Worm (Caenorhabditis elegans) whole organism, late embryonic: ENCODE results near the gene F26F12.3.

Source experiments
- C38D4.7 ChIP-seq: fragments of 200-800 bp; sonication (Bioruptor generic); optimal IDR thresholded peaks from 2 replicates; lab custom pipeline; 2018; ENCODE audit warnings: mild to moderate bottlenecking, missing genetic modification characterization, moderate library complexity, missing compliant biosample characterization
- F13H6.1 ChIP-seq: sonication (generic microtip); optimal IDR thresholded peaks from 2 replicates; lab custom pipeline; 2016; ENCODE audit warnings: missing genetic modification characterization, missing compliant biosample characterization
- T23F11.4 ChIP-seq: fragments of 200-800 bp; sonication (Bioruptor generic); optimal IDR thresholded peaks from 2 replicates; lab custom pipeline; 2018; ENCODE audit warnings: mild to moderate bottlenecking, missing genetic modification characterization, missing compliant biosample characterization
- ama-1 ChIP-seq: fragments of 150-350 bp; optimal IDR thresholded peaks from 2 replicates; lab custom pipeline; 2014
- ceh-14 ChIP-seq: sonication (generic microtip); optimal IDR thresholded peaks from 2 replicates; lab custom pipeline; 2016; ENCODE audit warnings: missing genotype, missing genetic modification characterization, missing compliant biosample characterization
- ceh-2 ChIP-seq: sonication (generic microtip); optimal IDR thresholded peaks from 2 replicates; lab custom pipeline; 2016; ENCODE audit warnings: missing genotype, missing genetic modification characterization, missing compliant biosample characterization
- ceh-22 ChIP-seq: sonication (generic microtip); optimal IDR thresholded peaks from 2 replicates; lab custom pipeline; 2017; ENCODE audit warnings: missing biosample characterization, missing genetic modification characterization
- ceh-24 ChIP-seq: sonication (generic microtip); optimal IDR thresholded peaks from 2 replicates; lab custom pipeline; 2016; ENCODE audit warnings: mild to moderate bottlenecking, missing genetic modification characterization, missing compliant biosample characterization
- ceh-30 ChIP-seq: fragments of 150-350 bp; optimal IDR thresholded peaks from 2 replicates; lab custom pipeline; 2014; ENCODE audit warnings: missing biosample characterization, missing genetic modification characterization
- ceh-31 ChIP-seq: sonication (generic microtip); optimal IDR thresholded peaks from 2 replicates; lab custom pipeline; 2016; ENCODE audit warnings: missing genetic modification characterization, missing compliant biosample characterization
- ceh-34 ChIP-seq: sonication (generic microtip); optimal IDR thresholded peaks from 2 replicates; lab custom pipeline; 2016; ENCODE audit warnings: mild to moderate bottlenecking, missing genetic modification characterization, missing compliant biosample characterization
- ceh-9 ChIP-seq: sonication (generic microtip); optimal IDR thresholded peaks from 2 replicates; lab custom pipeline; 2016; ENCODE audit warnings: mild to moderate bottlenecking, missing genetic modification characterization, inconsistent platforms, missing compliant biosample characterization
- dmd-4 ChIP-seq: sonication (generic microtip); optimal IDR thresholded peaks from 2 replicates; lab custom pipeline; 2016; ENCODE audit warnings: borderline replicate concordance, missing genetic modification characterization, missing compliant biosample characterization
- elt-2 ChIP-seq: sonication (generic microtip); optimal IDR thresholded peaks from 2 replicates; lab custom pipeline; 2016; ENCODE audit warnings: missing genetic modification reagents, missing genetic modification characterization, missing compliant biosample characterization
- ets-4 ChIP-seq: sonication (generic microtip); optimal IDR thresholded peaks from 2 replicates; lab custom pipeline; 2016; ENCODE audit warnings: missing genetic modification characterization, missing compliant biosample characterization
- eyg-1 ChIP-seq: sonication (generic microtip); optimal IDR thresholded peaks from 2 replicates; lab custom pipeline; 2016; ENCODE audit warnings: missing genotype, missing genetic modification characterization, missing compliant biosample characterization
- fax-1 ChIP-seq: sonication (generic microtip); optimal IDR thresholded peaks from 2 replicates; lab custom pipeline; 2016; ENCODE audit warnings: missing genotype, missing genetic modification characterization, missing compliant biosample characterization
- fkh-6 ChIP-seq: sonication (generic microtip); optimal IDR thresholded peaks from 2 replicates; lab custom pipeline; 2016; ENCODE audit warnings: missing genetic modification characterization, missing compliant biosample characterization
- hlh-30 ChIP-seq: sonication (generic microtip); optimal IDR thresholded peaks from 2 replicates; lab custom pipeline; 2017; ENCODE audit warnings: antibody characterized with exemption, missing genetic modification characterization, missing compliant biosample characterization; ENCODE audit not compliant: insufficient read depth
- hlh-6 ChIP-seq: sonication (generic microtip); optimal IDR thresholded peaks from 2 replicates; lab custom pipeline; 2016; ENCODE audit warnings: missing genotype, missing genetic modification characterization, missing compliant biosample characterization
- lin-11 ChIP-seq: fragments of 200-800 bp; sonication (Bioruptor generic); optimal IDR thresholded peaks from 2 replicates; lab custom pipeline; 2018; ENCODE audit warnings: mild to moderate bottlenecking, missing genetic modification characterization, missing compliant biosample characterization
- madf-2 ChIP-seq: sonication (generic microtip); optimal IDR thresholded peaks from 2 replicates; lab custom pipeline; 2017; ENCODE audit warnings: missing genetic modification characterization, missing compliant biosample characterization
- nfya-1 ChIP-seq: sonication (generic microtip); optimal IDR thresholded peaks from 2 replicates; lab custom pipeline; 2017; ENCODE audit warnings: missing genetic modification characterization, mild to moderate bottlenecking, missing compliant biosample characterization, antibody characterized with exemption, moderate library complexity
- nhr-11 ChIP-seq: fragments of 150-350 bp; optimal IDR thresholded peaks from 2 replicates; lab custom pipeline; 2014; ENCODE audit warnings: missing biosample characterization, missing genetic modification characterization
- nhr-232 ChIP-seq: sonication (generic microtip); optimal IDR thresholded peaks from 2 replicates; lab custom pipeline; 2016; ENCODE audit warnings: missing genetic modification characterization, missing compliant biosample characterization
- odd-2 ChIP-seq: sonication (generic microtip); optimal IDR thresholded peaks from 2 replicates; lab custom pipeline; 2017; ENCODE audit warnings: antibody characterized with exemption, mild to moderate bottlenecking, missing genetic modification characterization, missing compliant biosample characterization
- pha-2 ChIP-seq: sonication (generic microtip); optimal IDR thresholded peaks from 2 replicates; lab custom pipeline; 2017; ENCODE audit warnings: mild to moderate bottlenecking, missing genetic modification characterization, missing compliant biosample characterization
- rnt-1 ChIP-seq: sonication (generic microtip); optimal IDR thresholded peaks from 2 replicates; lab custom pipeline; 2016; ENCODE audit warnings: missing genetic modification characterization, missing compliant biosample characterization
- sox-2 ChIP-seq: fragments of 200-800 bp; sonication (Bioruptor generic); IDR thresholded peaks from 2 replicates; pipeline ENCODE4 v1.3.6; 2022; ENCODE audit warnings: missing genetic modification reagents, missing genetic modification characterization, missing compliant biosample characterization
- sox-4 ChIP-seq: sonication (generic microtip); optimal IDR thresholded peaks from 2 replicates; lab custom pipeline; 2017; ENCODE audit warnings: mild to moderate bottlenecking, missing genetic modification characterization, inconsistent platforms, missing compliant biosample characterization
- tbx-2 ChIP-seq: sonication (generic microtip); optimal IDR thresholded peaks from 2 replicates; lab custom pipeline; 2016; ENCODE audit warnings: missing genetic modification characterization, missing compliant biosample characterization
- tbx-7 ChIP-seq: sonication (generic microtip); optimal IDR thresholded peaks from 2 replicates; lab custom pipeline; 2016; ENCODE audit warnings: missing genotype, missing genetic modification characterization, missing compliant biosample characterization
- ttx-3 ChIP-seq: sonication (generic microtip); optimal IDR thresholded peaks from 2 replicates; lab custom pipeline; 2016; ENCODE audit warnings: missing genetic modification reagents, missing genetic modification characterization, missing compliant biosample characterization
- unc-3 ChIP-seq, 2 experiments: fragments of 200-800 bp in 1 of 2; sonication (Bioruptor generic) in 1 of 2; sonication (generic microtip) in 1 of 2; conservative IDR thresholded peaks in 1 of 2; optimal IDR thresholded peaks in 1 of 2; 2 replicates each; pipeline versions ENCODE4 v1.3.6 to Lab custom; 2016 to 2022; ENCODE audit warnings: missing compliant biosample characterization in 2 of 2, missing genetic modification characterization in 2 of 2, missing genetic modification reagents in 1 of 2
- zip-5 ChIP-seq: sonication (generic microtip); optimal IDR thresholded peaks from 2 replicates; lab custom pipeline; 2016; ENCODE audit warnings: missing genetic modification characterization, missing compliant biosample characterization
- ztf-16 ChIP-seq: sonication (generic microtip); optimal IDR thresholded peaks from 2 replicates; lab custom pipeline; 2017; ENCODE audit warnings: missing genetic modification characterization, missing compliant biosample characterization

The F26F12.3 gene

ce11 chrV:5880064-5880463, 34.5 kb upstream of the F26F12.3 start, which contains the start of gene C02G6.3:
Gene C02G6.3, plus strand, starts transcription at chrV:5880364.
- TF ChIP-seq ceh-24 (tag; lab: Kevin White, UChicago): no peak
- no peak for TF ChIP-seq unc-3 (GFP tag; conservative IDR thresholded peaks at IDR 0.05; lab: Robert Waterston, UW)
- TF ChIP-seq unc-3 (tag; optimal IDR thresholded peaks at IDR 0.05; lab: Kevin White, UChicago): no peak
- no peak for TF ChIP-seq F13H6.1
- TF ChIP-seq hlh-6 (tag; lab: Kevin White, UChicago): no peak
- TF ChIP-seq pha-2 (tag; lab: Kevin White, UChicago): no peak
- TF ChIP-seq ceh-31 (tag; lab: Kevin White, UChicago): no peak
- no peak for TF ChIP-seq T23F11.4 (GFP tag; lab: Kevin White, UChicago)
- no peak for TF ChIP-seq lin-11
- TF ChIP-seq madf-2 (tag; lab: Kevin White, UChicago): no peak

- no peak for TF ChIP-seq ceh-14 (tag; lab: Kevin White, UChicago)
- no peak for TF ChIP-seq ama-1 (lab: Kevin White, UChicago)
- no peak for TF ChIP-seq fkh-6 (tag; lab: Kevin White, UChicago)
- no peak for TF ChIP-seq rnt-1
- no peak for TF ChIP-seq zip-5
- TF ChIP-seq hlh-6 (tag; lab: Kevin White, UChicago): no peak
Observed at ce11 chrV:5876966-5877365, 31.4 kb upstream of the F26F12.3 start.

DNA sequence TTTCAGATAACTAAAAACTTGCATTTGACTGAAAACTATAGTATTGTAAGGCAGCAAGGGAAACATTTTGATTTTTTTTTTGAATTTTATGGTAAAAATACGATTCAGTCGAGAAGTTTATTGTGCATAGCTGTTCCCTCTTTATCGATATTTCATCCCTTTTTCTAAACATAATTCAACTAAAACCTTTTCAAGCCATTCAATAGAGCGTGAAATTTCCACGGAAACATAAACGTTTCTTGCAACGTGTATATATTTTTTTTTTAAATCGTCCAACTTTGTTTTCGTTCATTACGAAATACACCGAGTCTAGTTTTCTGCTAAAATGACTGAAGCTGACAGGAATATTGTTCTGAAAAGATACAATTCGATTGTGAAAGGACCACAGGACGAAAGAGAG, 26.2 kb upstream of the F26F12.3 start, which contains the start of gene C02G6.2:
TSS of gene C02G6.2 (plus strand) at position 301 of the 400 bp plus-strand sequence.
- TF ChIP-seq nfya-1 (tag; lab: Kevin White, UChicago) (no peak), ceh-30 (tag; lab: Kevin White, UChicago) (no peak), hlh-30 (tag; lab: Kevin White, UChicago) (no peak), sox-4 (no peak), tbx-7 (tag; lab: Kevin White, UChicago) (no peak), fax-1 (no peak), ztf-16 (tag; lab: Kevin White, UChicago) (no peak), ceh-2 (tag; lab: Kevin White, UChicago) (no peak), ceh-34 (tag; lab: Kevin White, UChicago) (no peak), T23F11.4 (GFP tag; lab: Kevin White, UChicago) (no peak), lin-11 (no peak), ttx-3 (tag; lab: Kevin White, UChicago) (no peak)
- TF ChIP-seq, all 69 proteins: peak for 0

ce11 chrV:5869227-5869626, 23.7 kb upstream of the F26F12.3 start, which contains the start of gene F26F12.4:
Gene F26F12.4, minus strand, starts transcription at chrV:5869327.
- TF ChIP-seq zip-5 (no peak), ceh-22 (no peak), nhr-11 (tag; lab: Kevin White, UChicago) (no peak), dmd-4 (tag; lab: Kevin White, UChicago) (no peak), odd-2 (no peak), eyg-1 (tag; lab: Kevin White, UChicago) (no peak), ets-4 (tag; lab: Kevin White, UChicago) (no peak), nhr-232 (no peak)

DNA sequence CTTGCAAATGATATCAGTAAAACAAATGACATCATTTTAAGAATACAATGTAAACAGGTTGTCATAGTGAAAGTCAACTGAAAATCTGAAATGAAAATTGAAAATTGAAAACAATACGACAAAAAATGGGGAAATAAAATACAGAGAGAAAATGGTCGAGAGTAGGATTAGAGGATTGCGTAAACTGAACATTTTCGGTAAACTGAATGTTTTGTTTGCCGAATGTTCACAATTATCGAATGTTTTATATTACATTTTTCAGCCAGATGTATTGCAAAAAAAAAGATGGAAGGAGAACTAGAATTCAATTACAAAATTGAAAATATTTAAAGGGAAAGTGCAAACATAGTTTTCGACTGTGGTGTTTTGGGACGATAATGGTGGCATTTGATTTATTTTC, 19.6 kb upstream of the F26F12.3 start, which contains the start of gene F26F12.5:
TSS of gene F26F12.5 (minus strand) at position 101 of the 400 bp plus-strand sequence.
- TF ChIP-seq unc-3 (GFP tag; conservative IDR thresholded peaks at IDR 0.05; lab: Robert Waterston, UW) (no peak), unc-3 (tag; optimal IDR thresholded peaks at IDR 0.05; lab: Kevin White, UChicago) (no peak), ceh-22 (no peak), sox-2 (GFP tag; lab: Robert Waterston, UW) (no peak), nhr-11 (tag; lab: Kevin White, UChicago) (no peak), pha-2 (tag; lab: Kevin White, UChicago) (no peak), nhr-232 (no peak), hlh-6 (tag; lab: Kevin White, UChicago) (no peak), rnt-1 (no peak), elt-2 (tag; lab: Kevin White, UChicago) (no peak), ceh-9 (tag; lab: Kevin White, UChicago) (no peak), C38D4.7 (GFP tag; lab: Kevin White, UChicago) (no peak), tbx-2 (tag; lab: Kevin White, UChicago) (no peak)
